In the genomic region with DNA sequence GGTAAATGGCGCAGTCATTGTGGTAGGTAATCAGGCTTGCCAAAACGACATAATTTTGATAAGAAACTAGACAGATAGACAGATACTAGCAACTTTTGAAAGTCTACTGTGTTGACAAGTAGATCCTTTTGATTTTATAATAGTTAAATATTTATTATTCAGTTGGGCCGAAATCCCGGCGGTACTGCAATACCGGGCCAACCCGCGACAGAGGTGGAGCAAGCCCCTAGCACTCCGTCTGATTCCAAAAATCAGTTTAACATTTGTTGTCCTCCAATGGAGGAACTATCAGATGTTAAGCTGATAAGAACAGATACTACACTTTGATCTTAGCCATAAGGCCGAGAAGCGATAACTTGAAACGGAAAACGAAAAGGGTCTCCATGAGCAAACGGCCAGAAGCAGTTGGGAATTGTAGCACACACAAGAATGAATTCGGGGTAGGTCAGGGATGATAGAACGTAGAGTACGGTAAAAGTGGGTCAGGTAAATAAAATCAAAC, we compare ENCODE assay signal across 2 fruit fly cellular contexts.
A peak's percentile ranks its signal among the peaks of the same experiment; 100 is the strongest.
TF ChIP-seq lines count a peak whose summit lies in the region.
"Not testable (repeated sequence)": the region's sequence is repeated elsewhere in the genome, so short reads cannot be mapped to it uniquely, and the experiment has no call there.

A gene (minus strand): TSS at position 51 of the 502 bp plus-strand sequence.

- TF ChIP-seq CTCF in whole organism, embryonic (GFP tag; optimal IDR thresholded peaks at IDR 0.05; lab: Kevin White, UChicago), result not testable (repeated sequence)

TF ChIP-seq in whole organism, adult, 20 proteins besides CTCF, POLR2A, EP300 and RAD21:
- peak; percentile 54 for TF ChIP-seq kay (GFP tag; lab: Kevin White, UChicago; ENCODE audit: borderline replicate concordance)

TF ChIP-seq in whole organism, embryonic, 481 proteins besides CTCF, POLR2A, EP300 and RAD21:
- TF ChIP-seq sens (GFP tag; lab: Kevin White, UChicago) (peak; percentile 70), Xrp1 (GFP tag; IDR thresholded peaks at IDR 0.05; lab: Robert Waterston, UW) (peak; percentile 31; the same call in 1 of the 2 replicates), ken (GFP tag; IDR thresholded peaks at IDR 0.05; lab: Robert Waterston, UW) (0 out of 3 replicates have a peak, but pooled peaks have one; percentile 28), pros (GFP tag; optimal IDR thresholded peaks at IDR 0.05; lab: Kevin White, UChicago) (peak; percentile 87), lilli (GFP tag; optimal IDR thresholded peaks at IDR 0.05; lab: Kevin White, UChicago) (peak; percentile 4), ci (GFP tag; IDR thresholded peaks at IDR 0.05; lab: Robert Waterston, UW) (0 out of 3 replicates have a peak, but pooled peaks have one; percentile 37), CG15696 (tag; optimal IDR thresholded peaks at IDR 0.05; lab: Kevin White, UChicago) (peak; percentile 33), zfh1 (GFP tag; IDR thresholded peaks at IDR 0.05; lab: Robert Waterston, UW) (peak; percentile 33; the same call in 1 of the 3 replicates), Med (GFP tag; lab: Kevin White, UChicago) (peak; percentile 70), kni (GFP tag; optimal IDR thresholded peaks at IDR 0.05; lab: Kevin White, UChicago) (peak; percentile 2), prd (GFP tag; IDR thresholded peaks at IDR 0.05; lab: Robert Waterston, UW) (peak; percentile 23; the same call in 1 of the 3 replicates), knrl (GFP tag; IDR thresholded peaks at IDR 0.05; lab: Robert Waterston, UW; ENCODE audit: partially characterized antibody) (peak; percentile 23; the same call in 1 of the 3 replicates), insv (GFP tag; optimal IDR thresholded peaks at IDR 0.05; lab: Kevin White, UChicago) (peak in 1 of 2 experiments; percentile 33), grn (GFP tag; optimal IDR thresholded peaks at IDR 0.05; lab: Kevin White, UChicago) (peak; percentile 33), CG15479 (GFP tag; optimal IDR thresholded peaks at IDR 0.05; lab: Kevin White, UChicago) (peak; percentile 41), Bgb (GFP tag; IDR thresholded peaks at IDR 0.05; lab: Robert Waterston, UW; ENCODE audit: partially characterized antibody) (peak; percentile 19; the same call in 1 of the 2 replicates), Opbp (GFP tag; IDR thresholded peaks at IDR 0.05; lab: Robert Waterston, UW; ENCODE audit: partially characterized antibody) (0 out of 3 replicates have a peak, but pooled peaks have one; percentile 9)
- not testable (repeated sequence) for TF ChIP-seq prd (optimal IDR thresholded peaks at IDR 0.05; lab: Kevin White, UChicago)
